Fruit fly (Drosophila melanogaster): ENCODE data around the gene CG11586.

Gene CG11586

DNA sequence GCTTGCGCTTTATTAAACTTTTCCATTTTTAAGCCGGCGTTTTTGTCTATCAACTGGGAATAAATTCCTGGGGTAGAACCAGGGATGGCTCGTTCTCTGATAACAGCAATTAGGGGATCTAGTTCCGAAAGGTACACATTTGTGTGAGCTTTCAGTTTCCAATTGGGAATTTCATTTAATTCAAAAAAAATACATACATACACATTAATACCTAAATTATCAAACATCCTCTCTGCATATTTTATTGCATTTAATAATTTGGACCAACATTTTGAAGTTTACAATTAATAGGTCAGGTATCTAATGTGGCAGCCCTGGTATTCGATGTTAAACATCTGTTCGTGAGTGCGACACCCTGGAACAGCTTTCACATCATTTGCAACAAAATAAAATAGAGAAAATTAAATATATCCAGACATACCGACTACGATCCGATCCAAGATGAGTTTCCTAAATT, 3.1 kb downstream of the CG11586 start, which contains the start of the genes CG15011 and CG1309:
Gene CG15011 (minus strand): TSS at position 51 of the 457 bp plus-strand sequence.
Gene CG1309 (plus strand): TSS at position 329 of the 457 bp plus-strand sequence.
- TF ChIP-seq hb (GFP tag; IDR thresholded peaks at IDR 0.05; ENCODE audit: partially characterized antibody), result no peak
- peak; percentile 92 for TF ChIP-seq CG14710 (tag; optimal IDR thresholded peaks at IDR 0.05)
- peak; percentile 70 for TF ChIP-seq CG6689 (GFP tag; IDR thresholded peaks at IDR 0.05)
- no peak for TF ChIP-seq HLHmδ (GFP tag; optimal IDR thresholded peaks at IDR 0.05)
- TF ChIP-seq Asciz (GFP tag; optimal IDR thresholded peaks at IDR 0.05), result peak; percentile 56
- no peak for TF ChIP-seq CG1832 (GFP tag; optimal IDR thresholded peaks at IDR 0.05)
- peak; percentile 80 for TF ChIP-seq Xrp1 (GFP tag; IDR thresholded peaks at IDR 0.05)
- TF ChIP-seq Sox102F (GFP tag; optimal IDR thresholded peaks at IDR 0.05), result peak; percentile 81
- TF ChIP-seq CG31365 (tag; optimal IDR thresholded peaks at IDR 0.05), result peak; percentile 5
- peak; percentile 89 for TF ChIP-seq Ptx1 (GFP tag; IDR thresholded peaks at IDR 0.05)
- peak; percentile 72 for TF ChIP-seq kay (GFP tag; optimal IDR thresholded peaks at IDR 0.05)
- peak; percentile 84 for TF ChIP-seq CG11504 (tag; optimal IDR thresholded peaks at IDR 0.05)
- TF ChIP-seq CG18764 (GFP tag; optimal IDR thresholded peaks at IDR 0.05), result peak; percentile 75
- no peak for TF ChIP-seq zf30C (GFP tag; optimal IDR thresholded peaks at IDR 0.05)
- TF ChIP-seq unc-4 (GFP tag; IDR thresholded peaks at IDR 0.05; ENCODE audit: partially characterized antibody), result peak; percentile 48
- TF ChIP-seq CG1529 (GFP tag; optimal IDR thresholded peaks at IDR 0.05), result peak; percentile 55
- peak; percentile 16; the same call in 1 of the 2 replicates for TF ChIP-seq crol (GFP tag; IDR thresholded peaks at IDR 0.05)
- TF ChIP-seq CG18011 (GFP tag; optimal IDR thresholded peaks at IDR 0.05), result peak; percentile 70
- no peak for TF ChIP-seq ap (GFP tag; IDR thresholded peaks at IDR 0.05)
- peak; percentile 99 for TF ChIP-seq CG3281 (GFP tag; optimal IDR thresholded peaks at IDR 0.05)
- TF ChIP-seq hkb (optimal IDR thresholded peaks at IDR 0.05), result no peak
- peak; percentile 60; the same call in 1 of the 2 replicates for TF ChIP-seq hkb (GFP tag; IDR thresholded peaks at IDR 0.05)
- TF ChIP-seq peb (GFP tag; IDR thresholded peaks at IDR 0.05), result peak; percentile 63
- peak; percentile 16 for TF ChIP-seq CG10431 (GFP tag; optimal IDR thresholded peaks at IDR 0.05)
- no peak for TF ChIP-seq mld (GFP tag; IDR thresholded peaks at IDR 0.05; ENCODE audit: partially characterized antibody)
- TF ChIP-seq Sry-β (GFP tag; optimal IDR thresholded peaks at IDR 0.05), result peak; percentile 67
- TF ChIP-seq CG34224 (GFP tag; IDR thresholded peaks at IDR 0.05; ENCODE audit: partially characterized antibody), result no peak
- peak; percentile 78 for TF ChIP-seq sob (GFP tag; IDR thresholded peaks at IDR 0.05)
- peak; percentile 80 for TF ChIP-seq Mad (GFP tag; optimal IDR thresholded peaks at IDR 0.05)
- peak; percentile 72 for TF ChIP-seq Hmx (GFP tag; optimal IDR thresholded peaks at IDR 0.05)
- no peak for TF ChIP-seq Lim3 (GFP tag; IDR thresholded peaks at IDR 0.05)
- TF ChIP-seq CG17328 (GFP tag; IDR thresholded peaks at IDR 0.05), result peak; percentile 77
- TF ChIP-seq CG10147 (GFP tag; optimal IDR thresholded peaks at IDR 0.05), result peak; percentile 81
- TF ChIP-seq Dbx (GFP tag; IDR thresholded peaks at IDR 0.05), result peak; percentile 72
- peak; percentile 75 for TF ChIP-seq D19A (tag; optimal IDR thresholded peaks at IDR 0.05)
- TF ChIP-seq CG14050 (GFP tag; IDR thresholded peaks at IDR 0.05), result peak; percentile 62
- peak; percentile 94 for TF ChIP-seq CG12769 (tag; optimal IDR thresholded peaks at IDR 0.05)
- TF ChIP-seq CG5953 (GFP tag; IDR thresholded peaks at IDR 0.05), result no peak
- peak; percentile 93 for TF ChIP-seq CG12391 (tag; optimal IDR thresholded peaks at IDR 0.05)
- TF ChIP-seq CG7357 (GFP tag; IDR thresholded peaks at IDR 0.05), result peak; percentile 55; the same call in 2 of the 3 replicates
- peak; percentile 35 for TF ChIP-seq cwo (GFP tag; optimal IDR thresholded peaks at IDR 0.05)
- TF ChIP-seq CG13424 (tag; optimal IDR thresholded peaks at IDR 0.05), result peak; percentile 90
- peak; percentile 84 for TF ChIP-seq exex (tag; optimal IDR thresholded peaks at IDR 0.05)
- peak; percentile 65 for TF ChIP-seq scrt (GFP tag; optimal IDR thresholded peaks at IDR 0.05)
- no peak for TF ChIP-seq ro (GFP tag; IDR thresholded peaks at IDR 0.05)
- TF ChIP-seq p53 (GFP tag; optimal IDR thresholded peaks at IDR 0.05), result peak; percentile 53
- peak; percentile 82 for TF ChIP-seq CG7786 (GFP tag; optimal IDR thresholded peaks at IDR 0.05)
- peak; percentile 84 for TF ChIP-seq Max (GFP tag; optimal IDR thresholded peaks at IDR 0.05)
- TF ChIP-seq CkIIα-i1 (GFP tag; IDR thresholded peaks at IDR 0.05), result no peak
- TF ChIP-seq eyg (GFP tag; optimal IDR thresholded peaks at IDR 0.05), result peak; percentile 66
- TF ChIP-seq CG12299 (tag; optimal IDR thresholded peaks at IDR 0.05), result peak; percentile 67

Data from whole organism, embryonic.